Worm (Caenorhabditis elegans): ENCODE data around the gene sre-46.

sre-46 gene

DNA sequence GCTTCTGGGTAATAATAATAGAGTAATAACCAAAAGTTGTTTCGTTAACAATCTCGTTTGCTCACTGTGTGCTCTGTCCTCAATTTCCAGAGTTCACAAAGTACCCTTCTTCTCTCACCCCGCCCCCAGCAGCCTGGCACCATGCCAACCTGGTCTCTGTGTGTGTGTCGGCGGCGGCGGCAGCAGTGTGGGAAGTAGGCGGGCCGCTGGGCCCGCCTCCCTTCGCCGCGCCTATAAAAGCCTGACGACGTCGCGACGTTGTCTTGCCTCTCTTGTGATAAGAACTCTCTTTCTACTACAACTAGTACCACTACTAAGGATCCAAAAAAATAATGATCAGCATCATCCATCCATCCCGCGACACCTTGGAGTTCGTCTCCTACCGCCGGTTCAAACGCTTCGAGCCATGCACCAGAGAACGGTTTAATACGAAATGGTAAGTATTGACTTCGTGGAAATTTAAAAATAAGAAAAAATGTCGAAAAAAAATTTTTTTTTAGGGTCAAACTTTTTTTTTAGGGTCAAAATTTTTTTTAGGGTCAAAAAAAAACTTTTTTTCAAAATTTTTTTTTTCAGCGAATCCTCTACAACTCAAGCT lies 52.2 kb downstream of the sre-46 start, which contains the start of gene C31C9.7:
Gene C31C9.7, plus strand, starts transcription at position 261 of the 598 bp plus-strand sequence.
- TF ChIP-seq med-1 (GFP tag; optimal IDR thresholded peaks at IDR 0.05; ENCODE audit: insufficient read depth) (no peak), flt-1 (GFP tag; IDR thresholded peaks at IDR 0.05) (no peak), tab-1 (GFP tag; IDR thresholded peaks at IDR 0.05) (no peak; the same call in 1 of the 2 replicates), ztf-23 (GFP tag; IDR thresholded peaks at IDR 0.05) (no peak), ztf-29 (GFP tag; IDR thresholded peaks at IDR 0.05) (no peak), cog-1 (tag; optimal IDR thresholded peaks at IDR 0.05) (no peak), ref-1 (GFP tag; conservative IDR thresholded peaks at IDR 0.05) (no peak), klf-2 (GFP tag; conservative IDR thresholded peaks at IDR 0.05) (no peak), T22C8.4 (GFP tag; IDR thresholded peaks at IDR 0.05) (no peak)

Data from whole organism, midembryonic.